Worm (Caenorhabditis elegans) whole organism, L1 larva: ENCODE data around the gene C05G5.5.

ENCODE experiments used
- C16A3.4 ChIP-seq: fragments of 150-350 bp; optimal IDR thresholded peaks from 2 replicates; lab custom pipeline; 2014; ENCODE audit warnings: missing biosample characterization, missing genetic modification characterization
- F16B12.6 ChIP-seq: fragments of 150-350 bp; optimal IDR thresholded peaks from 2 replicates; lab custom pipeline; 2014; ENCODE audit warnings: missing biosample characterization, missing genetic modification characterization
- alr-1 ChIP-seq: fragments of 200-800 bp; sonication (Bioruptor generic); optimal IDR thresholded peaks from 2 replicates; lab custom pipeline; 2018; ENCODE audit warnings: borderline replicate concordance, mild to moderate bottlenecking, missing genetic modification characterization, missing compliant biosample characterization
- ama-1 ChIP-seq: fragments of 150-350 bp; optimal IDR thresholded peaks from 2 replicates; lab custom pipeline; 2014
- blmp-1 ChIP-seq: fragments of 150-350 bp; optimal IDR thresholded peaks from 2 replicates; lab custom pipeline; 2014; ENCODE audit warnings: missing biosample characterization, missing genetic modification characterization
- ceh-63 ChIP-seq: fragments of 200-800 bp; sonication (Bioruptor generic); optimal IDR thresholded peaks from 2 replicates; lab custom pipeline; 2018; ENCODE audit warnings: mild to moderate bottlenecking, missing genetic modification characterization, missing compliant biosample characterization
- ceh-90 ChIP-seq: sonication (generic microtip); optimal IDR thresholded peaks from 2 replicates; lab custom pipeline; 2016; ENCODE audit warnings: missing genetic modification characterization, missing compliant biosample characterization
- ces-1 ChIP-seq: fragments of 150-350 bp; optimal IDR thresholded peaks from 2 replicates; lab custom pipeline; 2014; ENCODE audit warnings: missing biosample characterization, missing genetic modification reagents, missing genetic modification characterization
- dsc-1 ChIP-seq: sonication (generic microtip); optimal IDR thresholded peaks from 2 replicates; lab custom pipeline; 2016; ENCODE audit warnings: mild to moderate bottlenecking, missing genetic modification characterization, missing compliant biosample characterization
- efl-1 ChIP-seq, 4 experiments: fragments of 150-350 bp; optimal IDR thresholded peaks in 3 of 4; peaks in 1 of 4; 1 replicate in 1 of 4; 2 replicates in 3 of 4; lab custom pipeline; 2014; ENCODE audit warnings: missing biosample characterization in 2 of 4, missing genetic modification characterization in 2 of 4, missing genetic modification reagents in 2 of 4
- elt-3 ChIP-seq, 6 experiments: fragments of 150-350 bp in 1 of 6; sonication (generic microtip); optimal IDR thresholded peaks; 2 replicates each; lab custom pipeline; 2017 to 2018; ENCODE audit warnings: missing biosample characterization in 6 of 6, missing genetic modification characterization in 6 of 6, inconsistent platforms in 1 of 6
- fkh-10 ChIP-seq: sonication (generic microtip); optimal IDR thresholded peaks from 2 replicates; lab custom pipeline; 2017; ENCODE audit warnings: missing biosample characterization, missing genetic modification reagents, missing genetic modification characterization
- fkh-4 ChIP-seq: sonication (generic microtip); optimal IDR thresholded peaks from 2 replicates; lab custom pipeline; 2016; ENCODE audit warnings: missing compliant biosample characterization, missing genetic modification characterization, borderline replicate concordance
- fkh-8 ChIP-seq: sonication (generic microtip); optimal IDR thresholded peaks from 2 replicates; lab custom pipeline; 2016; ENCODE audit warnings: mild to moderate bottlenecking, missing genetic modification characterization, missing compliant biosample characterization
- grh-1 ChIP-seq: fragments of 200-800 bp; sonication (Bioruptor generic); IDR thresholded peaks from 2 replicates; pipeline ENCODE4 v1.3.6; 2022; ENCODE audit warnings: missing genetic modification reagents, missing genetic modification characterization, missing compliant biosample characterization
- hlh-17 ChIP-seq: fragments of 200-800 bp; sonication (Bioruptor generic); optimal IDR thresholded peaks from 2 replicates; lab custom pipeline; 2018; ENCODE audit warnings: missing genetic modification characterization, mild to moderate bottlenecking, missing compliant biosample characterization, moderate library complexity, borderline replicate concordance
- hpl-2 ChIP-seq: fragments of 150-350 bp; optimal IDR thresholded peaks from 2 replicates; lab custom pipeline; 2014; ENCODE audit warnings: missing biosample characterization, missing genetic modification reagents, missing genetic modification characterization
- irx-1 ChIP-seq: sonication (generic microtip); optimal IDR thresholded peaks from 2 replicates; lab custom pipeline; 2016; ENCODE audit warnings: missing genetic modification characterization, missing compliant biosample characterization
- jun-1 ChIP-seq: fragments of 150-350 bp; optimal IDR thresholded peaks from 2 replicates; lab custom pipeline; 2014; ENCODE audit warnings: missing biosample characterization, missing genetic modification reagents, missing genetic modification characterization
- lin-13 ChIP-seq: fragments of 150-350 bp; optimal IDR thresholded peaks from 2 replicates; lab custom pipeline; 2014; ENCODE audit warnings: missing biosample characterization, missing genetic modification reagents, missing genetic modification characterization
- lin-15B ChIP-seq: fragments of 150-350 bp; sonication (generic microtip); optimal IDR thresholded peaks from 3 replicates; lab custom pipeline; 2014; ENCODE audit warnings: missing biosample characterization, missing genetic modification characterization
- lin-39 ChIP-seq: fragments of 150-350 bp; optimal IDR thresholded peaks from 2 replicates; lab custom pipeline; 2014; ENCODE audit warnings: missing biosample characterization, missing genetic modification reagents, missing genetic modification characterization
- lir-3 ChIP-seq: sonication (generic microtip); optimal IDR thresholded peaks from 2 replicates; lab custom pipeline; 2016; ENCODE audit warnings: mild to moderate bottlenecking, missing genetic modification characterization, moderate library complexity, missing compliant biosample characterization; ENCODE audit not compliant: poor library complexity
- mab-9 ChIP-seq: fragments of 200-800 bp; sonication (Bioruptor generic); IDR thresholded peaks from 2 replicates; pipeline ENCODE4 v1.3.6; 2022; ENCODE audit warnings: missing genetic modification reagents, missing genetic modification characterization, missing compliant biosample characterization
- nhr-19 ChIP-seq: fragments of 200-800 bp; sonication (Bioruptor generic); conservative IDR thresholded peaks from 2 replicates; pipeline ENCODE4 v1.3.6; 2022; ENCODE audit warnings: missing genetic modification characterization, missing compliant biosample characterization
- nhr-237 ChIP-seq: fragments of 150-350 bp; optimal IDR thresholded peaks from 2 replicates; lab custom pipeline; 2014; ENCODE audit warnings: missing biosample characterization, missing genetic modification characterization
- nhr-47 ChIP-seq: sonication (generic microtip); optimal IDR thresholded peaks from 2 replicates; lab custom pipeline; 2016; ENCODE audit warnings: mild to moderate bottlenecking, missing genetic modification characterization, moderate library complexity, missing compliant biosample characterization
- nhr-76 ChIP-seq: sonication (generic microtip); optimal IDR thresholded peaks from 2 replicates; lab custom pipeline; 2017; ENCODE audit warnings: missing biosample characterization, missing genetic modification characterization
- pag-3 ChIP-seq: sonication (generic microtip); optimal IDR thresholded peaks from 2 replicates; lab custom pipeline; 2017; ENCODE audit warnings: missing genetic modification characterization, mild to moderate bottlenecking, missing compliant biosample characterization, antibody characterized with exemption, borderline replicate concordance; ENCODE audit not compliant: insufficient read depth
- pax-3 ChIP-seq: fragments of 200-800 bp; sonication (Bioruptor generic); optimal IDR thresholded peaks from 2 replicates; lab custom pipeline; 2018; ENCODE audit warnings: mild to moderate bottlenecking, missing genetic modification characterization, moderate library complexity, missing compliant biosample characterization
- skn-1 ChIP-seq: fragments of 150-350 bp; optimal IDR thresholded peaks from 2 replicates; lab custom pipeline; 2014; ENCODE audit warnings: missing biosample characterization, missing genetic modification characterization
- snpc-4 ChIP-seq: fragments of 150-350 bp; optimal IDR thresholded peaks from 2 replicates; lab custom pipeline; 2014; ENCODE audit warnings: missing biosample characterization, missing genetic modification characterization
- sox-4 ChIP-seq: sonication (generic microtip); optimal IDR thresholded peaks from 2 replicates; lab custom pipeline; 2016; ENCODE audit warnings: missing genetic modification characterization, missing compliant biosample characterization
- swsn-7 ChIP-seq: sonication (generic microtip); optimal IDR thresholded peaks from 2 replicates; lab custom pipeline; 2016; ENCODE audit warnings: missing genetic modification characterization, missing compliant biosample characterization
- tbx-2 ChIP-seq: sonication (generic microtip); optimal IDR thresholded peaks from 2 replicates; lab custom pipeline; 2016; ENCODE audit warnings: missing genetic modification characterization, missing compliant biosample characterization
- tlp-1 ChIP-seq: fragments of 150-350 bp; optimal IDR thresholded peaks from 2 replicates; lab custom pipeline; 2014; ENCODE audit warnings: missing biosample characterization, missing genetic modification characterization
- unc-130 ChIP-seq: fragments of 150-350 bp; optimal IDR thresholded peaks from 2 replicates; lab custom pipeline; 2017; ENCODE audit warnings: missing biosample characterization, missing genetic modification characterization, inconsistent platforms
- unc-30 ChIP-seq: sonication (generic microtip); optimal IDR thresholded peaks from 2 replicates; lab custom pipeline; 2017; ENCODE audit warnings: missing biosample characterization, missing genetic modification characterization
- unc-62 ChIP-seq: fragments of 150-350 bp; optimal IDR thresholded peaks from 2 replicates; lab custom pipeline; 2014; ENCODE audit warnings: missing biosample characterization, missing genetic modification reagents, missing genetic modification characterization
- unc-86 ChIP-seq: sonication (generic microtip); optimal IDR thresholded peaks from 2 replicates; lab custom pipeline; 2016; ENCODE audit warnings: missing genetic modification characterization, missing compliant biosample characterization
- zip-4 ChIP-seq: fragments of 200-800 bp; sonication (Bioruptor generic); optimal IDR thresholded peaks from 2 replicates; lab custom pipeline; 2018; ENCODE audit warnings: mild to moderate bottlenecking, missing genetic modification characterization, moderate library complexity, missing compliant biosample characterization
- ztf-4 ChIP-seq: fragments of 150-350 bp; optimal IDR thresholded peaks from 2 replicates; lab custom pipeline; 2014; ENCODE audit warnings: missing biosample characterization, missing genetic modification characterization

Gene C05G5.5

DNA sequence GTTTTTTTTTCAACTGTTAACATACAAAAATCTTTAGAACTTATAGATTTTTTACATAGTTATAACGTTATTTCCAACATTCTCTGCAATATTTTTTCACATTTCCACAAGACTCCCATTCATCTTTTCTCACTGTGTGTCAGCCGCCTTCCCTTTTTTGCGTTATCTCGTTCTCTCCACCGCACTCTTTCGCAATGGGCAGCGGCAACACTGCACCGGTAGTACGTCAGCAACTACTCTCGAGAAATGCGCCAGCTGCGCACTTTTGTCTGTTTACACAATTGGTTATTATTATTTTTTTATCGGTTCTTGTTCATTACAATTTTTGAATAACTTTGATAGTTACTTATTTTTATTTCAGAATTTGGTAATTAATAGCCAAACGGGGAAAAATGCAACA lies 14.0 kb downstream of the C05G5.5 start, which contains the start of gene C05G5.2 (continued):
- TF ChIP-seq ama-1 (lab: Kevin White, UChicago) (no peak), unc-62 (no peak), tbx-2 (tag; lab: Kevin White, UChicago) (peak; percentile 84), hpl-2 (GFP tag; lab: Kevin White, UChicago) (peak; percentile 59), ceh-90 (tag; lab: Kevin White, UChicago) (no peak), sox-4 (tag; lab: Kevin White, UChicago) (peak; percentile 5), ztf-4 (tag; lab: Kevin White, UChicago) (peak; percentile 14), pag-3 (tag; lab: Kevin White, UChicago) (peak; percentile 42), nhr-19 (peak; percentile 74), zip-4 (peak; percentile 88), ces-1 (GFP tag; lab: Kevin White, UChicago) (no peak), nhr-237 (peak; percentile 38), C16A3.4 (tag; lab: Kevin White, UChicago) (peak; percentile 95), skn-1 (tag; lab: Kevin White, UChicago) (peak; percentile 95), hlh-17 (GFP tag; lab: Kevin White, UChicago) (no peak), dsc-1 (tag; lab: Kevin White, UChicago) (peak; percentile 43), mab-9 (no peak), lin-13 (GFP tag; lab: Kevin White, UChicago) (peak; percentile 83), fkh-10 (GFP tag; lab: Kevin White, UChicago) (peak; percentile 66), unc-86 (peak; percentile 77), lir-3 (tag; lab: Kevin White, UChicago) (peak; percentile 71), tlp-1 (tag; lab: Kevin White, UChicago) (no peak), elt-3 (tag; optimal IDR thresholded peaks at IDR 0.05; lab: Kevin White, UChicago) (peak in 3 of 6 experiments; percentile 42 to 95 (median 79)), swsn-7 (peak; percentile 89), snpc-4 (tag; lab: Kevin White, UChicago) (peak; percentile 88), F16B12.6 (peak; percentile 71), nhr-76 (tag; lab: Kevin White, UChicago) (no peak), efl-1 (optimal IDR thresholded peaks at IDR 0.05; lab: Kevin White, UChicago) (peak; percentile 65 to 78), efl-1 (GFP tag; optimal IDR thresholded peaks at IDR 0.05 in 1 of 2; lab: Kevin White, UChicago) (peak; percentile 56 to 96), jun-1 (peak; percentile 80), fkh-4 (tag; lab: Kevin White, UChicago) (no peak), lin-15B (tag; lab: Kevin White, UChicago) (peak; percentile 50), fkh-8 (tag; lab: Kevin White, UChicago) (peak; percentile 92), pax-3 (tag; lab: Kevin White, UChicago) (peak; percentile 59), lin-39 (tag; lab: Kevin White, UChicago) (no peak), unc-30 (tag; lab: Kevin White, UChicago) (no peak), nhr-47 (tag; lab: Kevin White, UChicago) (peak; percentile 88), grh-1 (GFP tag; lab: Robert Waterston, UW) (peak; percentile 54; the same call in 1 of the 2 replicates), alr-1 (no peak)

DNA sequence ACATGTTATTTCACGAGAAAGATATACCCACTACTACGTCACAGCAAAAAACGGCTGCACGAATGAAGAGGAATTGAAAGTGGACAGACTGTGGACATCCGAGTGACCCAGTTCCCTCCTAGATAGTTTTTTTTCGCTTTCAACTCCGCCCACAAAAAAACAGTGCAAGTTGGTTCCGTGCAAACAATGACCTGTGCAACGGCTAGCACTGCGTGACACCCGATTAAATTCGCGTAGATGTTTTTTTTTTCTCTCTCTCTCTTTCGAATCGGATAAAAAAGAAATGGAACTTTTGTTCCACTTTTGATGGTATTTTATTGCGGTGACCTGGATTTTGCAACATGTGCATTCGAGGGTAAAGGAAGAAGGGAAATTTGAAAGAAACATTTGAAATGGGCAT lies 15.7 kb downstream of the C05G5.5 start:
- TF ChIP-seq irx-1 (tag; lab: Kevin White, UChicago), result no peak
- TF ChIP-seq ceh-90 (tag; lab: Kevin White, UChicago), result no peak
- no peak for TF ChIP-seq unc-130
- peak; percentile 44 for TF ChIP-seq blmp-1 (tag; lab: Kevin White, UChicago)
- TF ChIP-seq ama-1 (lab: Kevin White, UChicago), result no peak
- no peak for TF ChIP-seq ceh-63 (GFP tag; lab: Kevin White, UChicago)
- TF ChIP-seq, all 84 proteins: peak for 1
